Fruit fly (Drosophila melanogaster) whole organism, embryonic: Measurements from ENCODE around the gene CG33510.

Experiments used
- Atf6 ChIP-seq: fragments of 200-800 bp; sonication (Bioruptor generic); IDR thresholded peaks from 2 replicates; pipeline ENCODE4 v1.3.6; 2022; ENCODE audit warnings: missing biosample characterization, missing genetic modification characterization
- BEAF-32 ChIP-seq: fragments of 200-800 bp; sonication (Bioruptor generic); optimal IDR thresholded peaks from 3 replicates; lab custom pipeline; 2017; ENCODE audit warnings: missing biosample characterization, missing genetic modification characterization, mild to moderate bottlenecking, moderate library complexity, missing genetic modification reagents
- CG10431 ChIP-seq: fragments of 200-800 bp; sonication (Bioruptor generic); optimal IDR thresholded peaks from 3 replicates; lab custom pipeline; 2018; ENCODE audit warnings: missing biosample characterization, mild to moderate bottlenecking, missing genetic modification characterization
- CG11456 ChIP-seq: fragments of 200-800 bp; sonication (Bioruptor generic); IDR thresholded peaks from 3 replicates; pipeline ENCODE4 v1.3.6; 2022; ENCODE audit warnings: missing biosample characterization, missing genetic modification characterization
- CG12104 ChIP-seq: fragments of 200-800 bp; sonication (Bioruptor generic); optimal IDR thresholded peaks from 3 replicates; lab custom pipeline; 2016; ENCODE audit warnings: missing biosample characterization, missing genetic modification characterization
- CG1233 ChIP-seq: fragments of 200-800 bp; sonication (Bioruptor generic); optimal IDR thresholded peaks from 4 replicates; lab custom pipeline; 2018; ENCODE audit warnings: missing biosample characterization, mild to moderate bottlenecking, missing genetic modification characterization
- CG12942 ChIP-seq: fragments of 200-800 bp; sonication (Bioruptor generic); optimal IDR thresholded peaks from 3 replicates; lab custom pipeline; 2016; ENCODE audit warnings: missing biosample characterization, missing genetic modification characterization
- CG13123 ChIP-seq: fragments of 200-800 bp; sonication (Bioruptor generic); optimal IDR thresholded peaks from 2 replicates; lab custom pipeline; 2016; ENCODE audit warnings: missing biosample characterization, missing genetic modification characterization
- CG14667 ChIP-seq: fragments of 200-800 bp; sonication (Bioruptor generic); IDR thresholded peaks from 2 replicates; pipeline ENCODE4 v1.3.6; 2022; ENCODE audit warnings: missing biosample characterization, missing genetic modification characterization
- CG1529 ChIP-seq: fragments of 200-800 bp; sonication (Bioruptor generic); optimal IDR thresholded peaks from 3 replicates; lab custom pipeline; 2018; ENCODE audit warnings: missing biosample characterization, missing genetic modification characterization
- CG15514 ChIP-seq: fragments of 200-800 bp; sonication (Bioruptor generic); optimal IDR thresholded peaks from 3 replicates; lab custom pipeline; 2017; ENCODE audit warnings: missing biosample characterization, missing genetic modification characterization, mild to moderate bottlenecking, moderate library complexity, missing genetic modification reagents
- CG15696 ChIP-seq: fragments of 200-800 bp; sonication (Bioruptor generic); optimal IDR thresholded peaks from 2 replicates; lab custom pipeline; 2019; ENCODE audit warnings: missing biosample characterization, mild to moderate bottlenecking, missing genetic modification characterization, moderate library complexity
- CG1603 ChIP-seq: fragments of 200-800 bp; sonication (Bioruptor generic); optimal IDR thresholded peaks from 2 replicates; lab custom pipeline; 2019; ENCODE audit warnings: missing biosample characterization, mild to moderate bottlenecking, missing genetic modification characterization, moderate library complexity
- CG17361 ChIP-seq: fragments of 200-800 bp; sonication (Bioruptor generic); IDR thresholded peaks from 3 replicates; pipeline ENCODE4 v1.3.6; 2022; ENCODE audit warnings: missing biosample characterization, missing genetic modification characterization
- CG17912 ChIP-seq: fragments of 200-800 bp; sonication (Bioruptor generic); optimal IDR thresholded peaks from 2 replicates; lab custom pipeline; 2018; ENCODE audit warnings: missing biosample characterization, mild to moderate bottlenecking, missing genetic modification characterization
- CG1832 ChIP-seq: fragments of 200-800 bp; sonication (Bioruptor generic); optimal IDR thresholded peaks from 2 replicates; lab custom pipeline; 2017; ENCODE audit warnings: missing biosample characterization, mild to moderate bottlenecking, missing genetic modification characterization, inconsistent platforms
- CG18476 ChIP-seq: fragments of 200-800 bp; sonication (Bioruptor generic); optimal IDR thresholded peaks from 2 replicates; lab custom pipeline; 2016; ENCODE audit warnings: missing biosample characterization, mild to moderate bottlenecking, missing genetic modification characterization
- CG2712 ChIP-seq: fragments of 200-800 bp; optimal IDR thresholded peaks from 3 replicates; lab custom pipeline; 2019; ENCODE audit warnings: missing biosample characterization, mild to moderate bottlenecking, missing genetic modification characterization, moderate library complexity
- CG32772 ChIP-seq: fragments of 200-800 bp; sonication (Bioruptor generic); IDR thresholded peaks from 2 replicates; pipeline ENCODE4 v1.3.6; 2022; ENCODE audit warnings: missing biosample characterization, missing genetic modification characterization
- CG33557 ChIP-seq: fragments of 200-800 bp; sonication (Bioruptor generic); optimal IDR thresholded peaks from 2 replicates; lab custom pipeline; 2019; ENCODE audit warnings: missing biosample characterization, mild to moderate bottlenecking, missing genetic modification characterization, moderate library complexity
- CG3838 ChIP-seq: fragments of 200-800 bp; sonication (Bioruptor generic); optimal IDR thresholded peaks from 3 replicates; lab custom pipeline; 2016; ENCODE audit warnings: missing biosample characterization, missing genetic modification characterization
- CG4360 ChIP-seq: fragments of 200-800 bp; sonication (Bioruptor generic); IDR thresholded peaks from 2 replicates; pipeline ENCODE4 v1.3.6; 2022; ENCODE audit warnings: missing biosample characterization, missing genetic modification characterization
- CG4707 ChIP-seq: fragments of 200-800 bp; sonication (Bioruptor generic); optimal IDR thresholded peaks from 2 replicates; lab custom pipeline; 2018; ENCODE audit warnings: missing biosample characterization, mild to moderate bottlenecking, missing genetic modification characterization, moderate library complexity
- CG6175 ChIP-seq: fragments of 200-800 bp; sonication (Bioruptor generic); IDR thresholded peaks from 3 replicates; pipeline ENCODE4 v1.3.6; 2022; ENCODE audit warnings: missing biosample characterization, missing genetic modification characterization
- HHEX ChIP-seq: fragments of 200-800 bp; sonication (Bioruptor generic); optimal IDR thresholded peaks from 3 replicates; lab custom pipeline; 2017; ENCODE audit warnings: missing biosample characterization, mild to moderate bottlenecking, missing genetic modification characterization, missing genetic modification reagents
- HLH4C ChIP-seq: fragments of 200-800 bp; sonication (Bioruptor generic); IDR thresholded peaks from 3 replicates; pipeline ENCODE4 v1.3.6; 2022; ENCODE audit warnings: missing biosample characterization, missing genetic modification characterization; ENCODE audit not compliant: partially characterized antibody
- HLH54F ChIP-seq: fragments of 200-800 bp; sonication (Bioruptor generic); optimal IDR thresholded peaks from 3 replicates; lab custom pipeline; 2016; ENCODE audit warnings: missing biosample characterization, missing genetic modification characterization
- HmgZ ChIP-seq: fragments of 200-800 bp; sonication (Bioruptor generic); optimal IDR thresholded peaks from 2 replicates; lab custom pipeline; 2018; ENCODE audit warnings: missing biosample characterization, mild to moderate bottlenecking, missing genetic modification characterization
- Hr51 ChIP-seq, 2 experiments: fragments of 200-800 bp; sonication (Bioruptor generic); optimal IDR thresholded peaks; 2 replicates in 1 of 2; 3 replicates in 1 of 2; lab custom pipeline; 2016 to 2018; ENCODE audit warnings: missing biosample characterization in 2 of 2, missing genetic modification characterization in 2 of 2, mild to moderate bottlenecking in 1 of 2, moderate library complexity in 1 of 2
- Kr ChIP-seq: fragments of 200-800 bp; sonication (Bioruptor generic); optimal IDR thresholded peaks from 2 replicates; lab custom pipeline; 2017; ENCODE audit warnings: missing biosample characterization, mild to moderate bottlenecking, missing genetic modification characterization
- Med ChIP-seq: fragments of 200-800 bp; sonication (Bioruptor generic); peaks from one replicate; lab custom pipeline; 2016; ENCODE audit warnings: missing biosample characterization, missing genetic modification characterization, mild to moderate bottlenecking, inconsistent platforms, moderate library complexity
- Tbp ChIP-seq: fragments of >200 bp; optimal IDR thresholded peaks from 2 replicates; lab custom pipeline; 2018; ENCODE audit warnings: missing biosample characterization, missing genetic modification characterization
- ac ChIP-seq: fragments of 200-800 bp; sonication (Bioruptor generic); optimal IDR thresholded peaks from 3 replicates; lab custom pipeline; 2017; ENCODE audit warnings: missing biosample characterization, mild to moderate bottlenecking, missing genetic modification characterization
- cg ChIP-seq: fragments of 200-800 bp; sonication (Bioruptor generic); optimal IDR thresholded peaks from 3 replicates; lab custom pipeline; 2019; ENCODE audit warnings: missing biosample characterization, mild to moderate bottlenecking, missing genetic modification characterization, moderate library complexity
- dan ChIP-seq: fragments of 200-800 bp; sonication (Bioruptor generic); IDR thresholded peaks from 2 replicates; pipeline ENCODE4 v1.3.6; 2022; ENCODE audit warnings: missing biosample characterization, missing genetic modification characterization
- danr ChIP-seq: fragments of 200-800 bp; sonication (Bioruptor generic); IDR thresholded peaks from 2 replicates; pipeline ENCODE4 v1.3.6; 2022; ENCODE audit warnings: missing biosample characterization, missing genetic modification characterization
- ewg ChIP-seq: fragments of 200-800 bp; sonication (Bioruptor generic); optimal IDR thresholded peaks from 3 replicates; lab custom pipeline; 2017; ENCODE audit warnings: mild to moderate bottlenecking, missing biosample characterization, missing genetic modification reagents, missing genetic modification characterization
- jigr1 ChIP-seq: fragments of 200-800 bp; sonication (Bioruptor generic); IDR thresholded peaks from 3 replicates; pipeline ENCODE4 v1.3.6; 2022; ENCODE audit warnings: missing biosample characterization, missing genetic modification characterization
- jumu ChIP-seq: fragments of 200-800 bp; sonication (Bioruptor generic); optimal IDR thresholded peaks from 3 replicates; lab custom pipeline; 2016; ENCODE audit warnings: missing biosample characterization, missing genetic modification characterization
- kni ChIP-seq: fragments of 200-800 bp; sonication (Bioruptor generic); optimal IDR thresholded peaks from 3 replicates; lab custom pipeline; 2017; ENCODE audit warnings: mild to moderate bottlenecking, missing biosample characterization, missing genetic modification reagents, missing genetic modification characterization
- lov ChIP-seq, 2 experiments: fragments of 200-800 bp in 1 of 2; fragments of >200 bp in 1 of 2; sonication (Bioruptor generic) in 1 of 2; IDR thresholded peaks in 1 of 2; optimal IDR thresholded peaks in 1 of 2; 2 replicates in 1 of 2; 3 replicates in 1 of 2; pipeline versions ENCODE4 v1.3.6 to Lab custom; 2017 to 2022; ENCODE audit warnings: missing biosample characterization in 1 of 2, missing genetic modification characterization in 1 of 2
- onecut ChIP-seq: fragments of 200-800 bp; sonication (Bioruptor generic); IDR thresholded peaks from 2 replicates; pipeline ENCODE4 v1.3.6; 2022; ENCODE audit warnings: missing biosample characterization, missing genetic modification characterization
- prd ChIP-seq, 3 experiments: fragments of >200 bp in 2 of 3; fragments of 200-800 bp in 1 of 3; sonication (Bioruptor generic) in 1 of 3; optimal IDR thresholded peaks in 2 of 3; IDR thresholded peaks in 1 of 3; 2 replicates in 2 of 3; 3 replicates in 1 of 3; pipeline versions ENCODE4 v1.3.6 to Lab custom; 2017 to 2022; ENCODE audit warnings: missing biosample characterization in 1 of 3, missing genetic modification characterization in 1 of 3
- run ChIP-seq: fragments of 200-800 bp; sonication (Bioruptor generic); optimal IDR thresholded peaks from 3 replicates; lab custom pipeline; 2018; ENCODE audit warnings: missing biosample characterization, mild to moderate bottlenecking, missing genetic modification characterization
- seq ChIP-seq: fragments of 200-800 bp; sonication (Bioruptor generic); IDR thresholded peaks from 2 replicates; pipeline ENCODE4 v1.3.6; 2022; ENCODE audit warnings: missing biosample characterization, missing genetic modification characterization
- sqz ChIP-seq: fragments of 200-800 bp; sonication (Bioruptor generic); optimal IDR thresholded peaks from 3 replicates; lab custom pipeline; 2018; ENCODE audit warnings: missing biosample characterization, mild to moderate bottlenecking, missing genetic modification characterization
- tll ChIP-seq, 2 experiments: fragments of 200-800 bp in 1 of 2; fragments of >200 bp in 1 of 2; sonication (Bioruptor generic) in 1 of 2; optimal IDR thresholded peaks; 2 replicates each; lab custom pipeline; 2017 to 2019; ENCODE audit warnings: missing biosample characterization in 2 of 2, missing genetic modification characterization in 2 of 2, mild to moderate bottlenecking in 1 of 2, moderate library complexity in 1 of 2
- zen ChIP-seq: fragments of 200-800 bp; sonication (Bioruptor generic); optimal IDR thresholded peaks from 3 replicates; lab custom pipeline; 2018; ENCODE audit warnings: missing biosample characterization, mild to moderate bottlenecking, missing genetic modification characterization, moderate library complexity

The CG33510 gene

DNA sequence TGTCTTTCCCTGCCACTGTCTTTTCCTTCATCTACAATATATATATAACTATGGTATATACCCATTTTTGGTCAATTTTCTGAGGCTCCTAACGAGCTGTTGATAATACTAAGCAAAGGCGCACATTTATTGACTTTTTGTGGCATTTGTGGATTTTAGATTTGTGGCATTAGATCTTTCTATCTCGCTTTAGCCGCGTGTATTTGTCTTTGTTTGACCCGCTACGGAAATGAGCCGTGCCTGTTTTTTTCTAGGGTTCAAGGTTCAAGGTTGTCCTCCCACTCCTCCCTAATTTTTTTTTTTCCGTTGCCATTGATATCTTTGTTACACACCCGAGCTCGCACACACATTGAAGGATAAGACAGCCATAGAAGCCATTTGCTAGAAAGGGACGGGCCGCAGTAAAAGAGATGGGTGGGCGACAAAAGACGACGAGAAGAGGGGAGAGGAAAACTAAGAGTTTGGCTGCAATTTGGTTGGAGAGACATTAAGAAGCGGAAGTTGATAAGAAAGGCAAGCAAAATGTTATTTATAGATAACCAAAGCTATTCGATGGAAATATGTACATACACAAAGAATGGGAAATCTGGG is 44.5 kb downstream of the CG33510 start (continued):
- TF ChIP-seq CG32772 (GFP tag; lab: Robert Waterston, UW) = peak; percentile 45; the same call in 1 of the 2 replicates
- no peak for TF ChIP-seq seq
- TF ChIP-seq CG12104 (GFP tag; lab: Kevin White, UChicago) = peak; percentile 11
- peak; percentile 15 for TF ChIP-seq cg
- no peak for TF ChIP-seq Tbp
- peak; percentile 55 for TF ChIP-seq sqz (GFP tag; lab: Kevin White, UChicago)
- peak; percentile 13 for TF ChIP-seq CG1233 (GFP tag; lab: Kevin White, UChicago)
- TF ChIP-seq HLH54F = no peak
- peak; percentile 44 for TF ChIP-seq zen (tag; lab: Kevin White, UChicago)
- no peak for TF ChIP-seq CG10431 (GFP tag; lab: Kevin White, UChicago)
- TF ChIP-seq Hr51 (GFP tag; optimal IDR thresholded peaks at IDR 0.05; lab: Kevin White, UChicago) = no peak
- peak; percentile 37 for TF ChIP-seq CG15696
- peak; percentile 10 for TF ChIP-seq CG4707 (GFP tag; lab: Kevin White, UChicago)
- TF ChIP-seq Kr = peak; percentile 88
- peak; percentile 33 for TF ChIP-seq kni (GFP tag; lab: Kevin White, UChicago)
- 0 out of 2 replicates have a peak, but pooled peaks have one; percentile 28 for TF ChIP-seq CG4360 (GFP tag; lab: Robert Waterston, UW)
- peak; percentile 8 for TF ChIP-seq CG33557 (GFP tag; lab: Kevin White, UChicago)
- TF ChIP-seq tll (GFP tag; optimal IDR thresholded peaks at IDR 0.05; lab: Kevin White, UChicago) = peak in 1 of 2 experiments; percentile 76
- peak; percentile 57 for TF ChIP-seq Med (GFP tag; lab: Kevin White, UChicago)
- no peak for TF ChIP-seq CG6175
- TF ChIP-seq CG2712 (tag; lab: Kevin White, UChicago) = peak; percentile 17

DNA sequence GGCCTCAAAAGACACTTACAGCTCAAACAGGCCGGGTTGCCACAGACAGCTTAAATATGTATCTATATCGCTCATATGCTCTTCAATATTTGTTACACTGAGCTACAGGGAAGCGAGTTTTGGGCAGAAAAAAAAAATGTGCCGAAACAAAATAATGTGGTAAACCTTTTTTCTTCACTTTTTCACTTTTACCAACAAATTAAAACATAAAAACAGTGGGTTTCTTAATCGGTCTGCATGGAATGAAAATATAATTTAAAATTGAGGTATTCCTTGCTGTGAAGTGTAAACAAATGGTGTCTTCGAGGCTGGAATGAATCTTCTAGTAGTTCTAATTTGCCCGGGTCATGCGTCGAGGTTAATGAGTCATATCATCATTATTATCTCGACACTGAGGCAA is 45.4 kb downstream of the CG33510 start:
- TF ChIP-seq HLH4C (no peak), CG15514 (GFP tag; lab: Kevin White, UChicago) (peak; percentile 49), CG14667 (GFP tag; lab: Robert Waterston, UW) (peak; percentile 55; the same call in 1 of the 2 replicates), CG11456 (GFP tag; lab: Robert Waterston, UW) (peak; percentile 50; the same call in 1 of the 3 replicates), ac (GFP tag; lab: Kevin White, UChicago) (no peak), HHEX (GFP tag; lab: Kevin White, UChicago) (peak; percentile 52), CG13123 (GFP tag; lab: Kevin White, UChicago) (peak; percentile 21), jigr1 (GFP tag; lab: Robert Waterston, UW) (no peak), ewg (GFP tag; lab: Kevin White, UChicago) (no peak), CG3838 (GFP tag; lab: Kevin White, UChicago) (no peak), jumu (GFP tag; lab: Kevin White, UChicago) (peak; percentile 58), CG17361 (GFP tag; lab: Robert Waterston, UW) (peak; percentile 75), CG1529 (peak; percentile 31), BEAF-32 (GFP tag; lab: Kevin White, UChicago) (no peak), danr (GFP tag; lab: Robert Waterston, UW) (no peak), prd (optimal IDR thresholded peaks at IDR 0.05; lab: Kevin White, UChicago) (no peak), prd (GFP tag; IDR thresholded peaks at IDR 0.05; lab: Robert Waterston, UW) (peak; percentile 69), CG17912 (GFP tag; lab: Kevin White, UChicago) (no peak), CG1832 (GFP tag; lab: Kevin White, UChicago) (no peak), CG1603 (peak; percentile 59), onecut (GFP tag; lab: Robert Waterston, UW) (peak; percentile 12; the same call in 1 of the 2 replicates), lov (optimal IDR thresholded peaks at IDR 0.05; lab: Kevin White, UChicago) (no peak), lov (GFP tag; IDR thresholded peaks at IDR 0.05; lab: Robert Waterston, UW) (no peak), CG12942 (GFP tag; lab: Kevin White, UChicago) (peak; percentile 22), run (tag; lab: Kevin White, UChicago) (no peak), Atf6 (GFP tag; lab: Robert Waterston, UW) (peak; percentile 62), CG18476 (GFP tag; lab: Kevin White, UChicago) (peak; percentile 43), dan (no peak), HmgZ (tag; lab: Kevin White, UChicago) (peak; percentile 5)
